Worm (Caenorhabditis elegans): ENCODE measurements around the gene suca-1.

The suca-1 gene

ce11 chrX:10888201-10888600 is 11.7 kb downstream of the suca-1 start, which contains the start of gene F47B10.6:
Gene F47B10.6 (plus strand): TSS chrX:10888501.
- TF ChIP-seq B0310.2 (tag; optimal IDR thresholded peaks at IDR 0.05) (no peak), flt-1 (GFP tag; IDR thresholded peaks at IDR 0.05) (no peak), tra-4 (tag; optimal IDR thresholded peaks at IDR 0.05) (no peak), ama-1 (optimal IDR thresholded peaks at IDR 0.05) (no peak), sea-1 (GFP tag; conservative IDR thresholded peaks at IDR 0.05) (no peak), pes-1 (GFP tag; IDR thresholded peaks at IDR 0.05) (no peak), hmbx-1 (tag; optimal IDR thresholded peaks at IDR 0.05) (no peak), aly-1 (tag; optimal IDR thresholded peaks at IDR 0.05) (no peak), tbx-11 (GFP tag; IDR thresholded peaks at IDR 0.05) (no peak), ceh-36 (tag; optimal IDR thresholded peaks at IDR 0.05) (no peak)

DNA sequence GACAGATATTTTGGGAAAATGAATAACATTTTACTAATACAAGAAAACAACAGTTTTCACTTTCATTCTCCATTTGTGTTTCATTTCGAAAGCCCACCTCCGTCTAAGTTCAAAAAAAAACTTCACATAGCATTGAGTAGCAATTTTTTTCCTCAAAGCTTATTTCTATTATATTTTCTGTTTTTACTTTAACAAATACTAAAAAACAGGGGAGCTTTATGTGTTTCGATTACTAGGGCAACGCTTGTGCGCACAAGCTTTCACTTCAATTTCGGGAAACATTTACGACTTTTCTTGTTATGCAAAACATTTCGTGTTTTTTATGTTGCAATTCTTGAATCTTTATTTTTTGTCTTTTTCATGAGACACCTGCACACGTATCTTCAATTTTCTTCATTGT is 14.0 kb downstream of the suca-1 start, which contains the start of gene T21E8.5:
TSS of gene T21E8.5 (plus strand) at position 301 of the 400 bp plus-strand sequence.
- TF ChIP-seq hmbx-1 (tag; optimal IDR thresholded peaks at IDR 0.05) (no peak), hmg-4 (GFP tag; optimal IDR thresholded peaks at IDR 0.05) (no peak), B0310.2 (tag; optimal IDR thresholded peaks at IDR 0.05) (no peak), tbx-37 (GFP tag; conservative IDR thresholded peaks at IDR 0.05) (no peak), ets-7 (tag; optimal IDR thresholded peaks at IDR 0.05) (no peak), sea-1 (GFP tag; conservative IDR thresholded peaks at IDR 0.05) (no peak), tra-4 (tag; optimal IDR thresholded peaks at IDR 0.05) (no peak), pes-1 (GFP tag; IDR thresholded peaks at IDR 0.05) (no peak), aly-1 (tag; optimal IDR thresholded peaks at IDR 0.05) (no peak), hnd-1 (tag; optimal IDR thresholded peaks at IDR 0.05) (no peak), ama-1 (optimal IDR thresholded peaks at IDR 0.05) (no peak), tbx-11 (GFP tag; IDR thresholded peaks at IDR 0.05) (no peak), ceh-13 (GFP tag; optimal IDR thresholded peaks at IDR 0.05) (no peak), F13C5.2 (tag; optimal IDR thresholded peaks at IDR 0.05) (no peak)

DNA sequence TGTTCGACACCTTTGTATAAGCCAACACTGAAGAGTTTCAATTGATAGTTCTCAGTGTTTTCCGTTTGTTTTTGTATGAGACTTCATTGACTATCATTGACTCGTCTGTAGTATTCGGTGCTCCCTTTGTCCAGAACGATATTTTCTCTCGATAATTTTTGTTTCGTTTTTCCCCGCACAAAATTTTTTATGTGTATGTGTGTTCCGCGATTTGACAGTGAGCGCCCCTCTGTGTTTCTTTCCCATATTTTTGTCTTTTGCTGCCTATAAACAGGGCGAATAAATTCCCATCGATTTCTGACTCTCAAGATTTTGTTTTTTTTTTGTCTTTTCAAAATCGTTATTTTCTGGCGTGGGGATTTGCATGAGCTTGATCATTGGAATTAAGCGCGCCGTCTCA is 16.7 kb downstream of the suca-1 start, which contains the start of gene T21E8.7:
TSS of gene T21E8.7 (plus strand) at position 301 of the 400 bp plus-strand sequence.
- no peak for TF ChIP-seq tbx-11 (GFP tag; IDR thresholded peaks at IDR 0.05)
- no peak for TF ChIP-seq tra-4 (tag; optimal IDR thresholded peaks at IDR 0.05)
- no peak for TF ChIP-seq ets-7 (tag; optimal IDR thresholded peaks at IDR 0.05)
- TF ChIP-seq hmg-4 (GFP tag; optimal IDR thresholded peaks at IDR 0.05) = no peak
- TF ChIP-seq B0310.2 (tag; optimal IDR thresholded peaks at IDR 0.05) = no peak
- TF ChIP-seq ama-1 (optimal IDR thresholded peaks at IDR 0.05) = no peak
- TF ChIP-seq flt-1 (GFP tag; IDR thresholded peaks at IDR 0.05) = no peak
- no peak for TF ChIP-seq F13C5.2 (tag; optimal IDR thresholded peaks at IDR 0.05)
- TF ChIP-seq sea-1 (GFP tag; conservative IDR thresholded peaks at IDR 0.05) = no peak

DNA sequence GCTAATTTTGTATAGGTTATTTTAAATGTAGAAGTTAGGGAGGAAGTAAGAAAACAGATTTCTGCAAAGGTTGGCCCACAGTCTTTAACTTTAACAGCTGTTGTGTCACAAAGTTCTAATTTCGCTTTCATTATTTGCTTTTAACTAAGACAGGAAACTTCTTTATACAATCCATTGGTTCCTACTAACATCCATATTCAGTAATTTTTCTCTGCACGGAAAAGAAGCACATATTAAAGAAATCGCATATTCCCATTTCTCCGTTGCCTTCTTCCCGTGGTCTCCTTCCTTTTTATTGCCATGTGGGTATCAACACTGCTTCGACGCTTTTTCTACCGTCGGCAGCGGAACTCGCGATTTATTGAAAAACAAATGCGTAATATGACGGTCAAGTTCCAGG is 17.9 kb downstream of the suca-1 start, which contains the start of gene T21E8.6:
TSS of gene T21E8.6 (plus strand) at position 301 of the 400 bp plus-strand sequence.
- TF ChIP-seq ceh-36 (tag; optimal IDR thresholded peaks at IDR 0.05) (no peak), sea-1 (GFP tag; conservative IDR thresholded peaks at IDR 0.05) (no peak), hmg-4 (GFP tag; optimal IDR thresholded peaks at IDR 0.05) (no peak), hnd-1 (tag; optimal IDR thresholded peaks at IDR 0.05) (no peak), tra-4 (tag; optimal IDR thresholded peaks at IDR 0.05) (no peak), F13C5.2 (tag; optimal IDR thresholded peaks at IDR 0.05) (no peak)

DNA sequence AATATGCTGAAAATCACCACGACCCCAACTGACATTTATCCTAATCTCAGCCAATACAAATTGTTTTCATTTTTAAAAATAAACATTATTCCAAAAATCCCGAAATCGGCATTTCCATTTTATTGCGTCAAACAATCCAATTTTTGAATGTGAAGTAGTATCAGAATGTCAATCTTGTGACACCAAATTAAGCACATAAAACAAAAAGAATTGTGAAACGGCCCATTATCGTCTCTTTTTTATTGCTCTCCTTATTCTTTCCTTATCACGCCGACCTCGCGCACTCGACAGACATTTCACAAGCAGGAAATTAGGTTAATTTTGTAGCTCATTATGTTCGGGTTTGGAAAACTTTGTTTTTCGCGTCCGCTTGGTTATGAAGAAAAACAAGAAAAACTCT is 19.4 kb downstream of the suca-1 start, which contains the start of gene T21E8.4:
TSS of gene T21E8.4 (plus strand) at position 301 of the 400 bp plus-strand sequence.
- no peak for TF ChIP-seq B0310.2 (tag; optimal IDR thresholded peaks at IDR 0.05)
- TF ChIP-seq tbx-11 (GFP tag; IDR thresholded peaks at IDR 0.05) = no peak
- no peak for TF ChIP-seq hmg-4 (GFP tag; optimal IDR thresholded peaks at IDR 0.05)
- no peak for TF ChIP-seq ets-7 (tag; optimal IDR thresholded peaks at IDR 0.05)
- no peak for TF ChIP-seq sea-1 (GFP tag; conservative IDR thresholded peaks at IDR 0.05)
- TF ChIP-seq tra-4 (tag; optimal IDR thresholded peaks at IDR 0.05) = no peak
- no peak for TF ChIP-seq hnd-1 (tag; optimal IDR thresholded peaks at IDR 0.05)
- TF ChIP-seq aly-1 (tag; optimal IDR thresholded peaks at IDR 0.05) = no peak
- no peak for TF ChIP-seq flt-1 (GFP tag; IDR thresholded peaks at IDR 0.05)
- no peak for TF ChIP-seq hmbx-1 (tag; optimal IDR thresholded peaks at IDR 0.05)
- no peak for TF ChIP-seq tbx-37 (GFP tag; conservative IDR thresholded peaks at IDR 0.05)
- no peak for TF ChIP-seq F13C5.2 (tag; optimal IDR thresholded peaks at IDR 0.05)
- TF ChIP-seq scrt-1 (GFP tag; IDR thresholded peaks at IDR 0.05) = no peak
- no peak for TF ChIP-seq ceh-36 (tag; optimal IDR thresholded peaks at IDR 0.05)
- no peak for TF ChIP-seq ama-1 (optimal IDR thresholded peaks at IDR 0.05)
- TF ChIP-seq pes-1 (GFP tag; IDR thresholded peaks at IDR 0.05) = no peak

- no peak for TF ChIP-seq tra-4 (tag; optimal IDR thresholded peaks at IDR 0.05)
- TF ChIP-seq ceh-13 (GFP tag; optimal IDR thresholded peaks at IDR 0.05) = no peak
Measured at ce11 chrX:10877138-10877743, 22.7 kb downstream of the suca-1 start, which contains the start of gene pgp-6. Gene pgp-6 (minus strand): TSS chrX:10877425.

DNA sequence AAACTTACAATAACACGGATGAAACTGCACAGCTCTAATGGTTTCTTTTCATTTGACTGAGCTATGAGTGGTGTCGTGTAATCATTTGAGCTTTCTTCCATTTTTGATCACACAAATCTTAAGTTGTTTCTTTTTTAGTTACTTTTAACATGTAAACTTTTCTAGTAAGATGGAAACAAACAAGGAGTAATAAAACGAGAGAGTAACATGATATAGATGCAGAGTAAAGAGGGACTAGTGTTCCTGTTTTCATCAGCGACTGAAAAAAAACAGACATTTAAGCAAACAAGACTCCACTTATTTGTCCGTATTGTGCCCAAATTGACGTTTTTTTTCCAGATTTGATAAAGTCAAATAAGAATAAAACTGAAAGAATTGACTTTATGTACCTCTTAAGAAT is 29.8 kb downstream of the suca-1 start, which contains the start of gene pgp-7:
TSS of gene pgp-7 (minus strand) at position 101 of the 400 bp plus-strand sequence.
- TF ChIP-seq hnd-1 (tag; optimal IDR thresholded peaks at IDR 0.05) (no peak), flt-1 (GFP tag; IDR thresholded peaks at IDR 0.05) (no peak), sea-1 (GFP tag; conservative IDR thresholded peaks at IDR 0.05) (no peak), ets-7 (tag; optimal IDR thresholded peaks at IDR 0.05) (no peak), scrt-1 (GFP tag; IDR thresholded peaks at IDR 0.05) (no peak)

- TF ChIP-seq ceh-36 (tag; optimal IDR thresholded peaks at IDR 0.05) (no peak), pes-1 (GFP tag; IDR thresholded peaks at IDR 0.05) (no peak), ceh-13 (GFP tag; optimal IDR thresholded peaks at IDR 0.05) (no peak), sea-1 (GFP tag; conservative IDR thresholded peaks at IDR 0.05) (no peak), B0310.2 (tag; optimal IDR thresholded peaks at IDR 0.05) (no peak), hmg-4 (GFP tag; optimal IDR thresholded peaks at IDR 0.05) (no peak), scrt-1 (GFP tag; IDR thresholded peaks at IDR 0.05) (no peak), tbx-37 (GFP tag; conservative IDR thresholded peaks at IDR 0.05) (no peak), hnd-1 (tag; optimal IDR thresholded peaks at IDR 0.05) (no peak), ets-7 (tag; optimal IDR thresholded peaks at IDR 0.05) (no peak), F13C5.2 (tag; optimal IDR thresholded peaks at IDR 0.05) (no peak), tra-4 (tag; optimal IDR thresholded peaks at IDR 0.05) (no peak), aly-1 (tag; optimal IDR thresholded peaks at IDR 0.05) (no peak), flt-1 (GFP tag; IDR thresholded peaks at IDR 0.05) (no peak), hmbx-1 (tag; optimal IDR thresholded peaks at IDR 0.05) (no peak), tbx-11 (GFP tag; IDR thresholded peaks at IDR 0.05) (no peak)
Measured at ce11 chrX:10864322-10864721, 35.6 kb downstream of the suca-1 start, which contains the start of gene pgp-8. Gene pgp-8 (minus strand): TSS chrX:10864422.
